Fruit fly (Drosophila melanogaster): Measurements from ENCODE around the gene Sras.

Gene Sras

dm6 chr3L:5563309-5564182, at the start of gene Sras, which contains the start of gene ScsbetaG:
Sras (plus strand) TSS chr3L:5563774.
ScsbetaG (minus strand) TSS chr3L:5563691.
- TF ChIP-seq esn (GFP tag; optimal IDR thresholded peaks at IDR 0.05) (peak; percentile 3), svp (GFP tag) (peak; percentile 75), Sox14 (GFP tag; optimal IDR thresholded peaks at IDR 0.05) (peak; percentile 45), CG4318 (GFP tag; optimal IDR thresholded peaks at IDR 0.05) (no peak), Sox102F (GFP tag; optimal IDR thresholded peaks at IDR 0.05) (no peak), fkh (GFP tag; optimal IDR thresholded peaks at IDR 0.05) (peak; percentile 69)

- no peak for TF ChIP-seq Sox14 (GFP tag; optimal IDR thresholded peaks at IDR 0.05)
- no peak for TF ChIP-seq fkh (GFP tag; optimal IDR thresholded peaks at IDR 0.05)
- TF ChIP-seq lz (GFP tag; optimal IDR thresholded peaks at IDR 0.05), result no peak
- no peak for TF ChIP-seq Sox102F (GFP tag; optimal IDR thresholded peaks at IDR 0.05)
- no peak for TF ChIP-seq CG6163 (GFP tag; IDR thresholded peaks at IDR 0.05)
These were observed 40.6 kb upstream of the Sras start for dm6 chr3L:5522904-5523428.

dm6 chr3L:5529241-5529640, 34.3 kb upstream of the Sras start, which contains the start of gene Lkr:
Lkr (minus strand) TSS chr3L:5529341.
- TF ChIP-seq Ets96B (tag; optimal IDR thresholded peaks at IDR 0.05), result no peak
- TF ChIP-seq CG31627 (GFP tag; optimal IDR thresholded peaks at IDR 0.05), result no peak
- no peak for TF ChIP-seq CG8319 (GFP tag; optimal IDR thresholded peaks at IDR 0.05)
- no peak for TF ChIP-seq pdm3 (GFP tag; optimal IDR thresholded peaks at IDR 0.05)
- TF ChIP-seq OdsH (GFP tag; optimal IDR thresholded peaks at IDR 0.05), result no peak
- TF ChIP-seq dsx (GFP tag; optimal IDR thresholded peaks at IDR 0.05; ENCODE audit: poor library complexity, severe bottlenecking), result no peak
- TF ChIP-seq salr (GFP tag; optimal IDR thresholded peaks at IDR 0.05), result no peak
- TF ChIP-seq esn (GFP tag; optimal IDR thresholded peaks at IDR 0.05), result no peak

- TF ChIP-seq ss (GFP tag; optimal IDR thresholded peaks at IDR 0.05) (no peak), Eip78C (GFP tag) (no peak), CG34406 (GFP tag; optimal IDR thresholded peaks at IDR 0.05) (no peak), CG1621 (tag; optimal IDR thresholded peaks at IDR 0.05) (no peak)
These were observed 29.3 kb upstream of the Sras start for dm6 chr3L:5534253-5534652.

- TF ChIP-seq Gug (GFP tag; IDR thresholded peaks at IDR 0.05) (no peak), Hr39 (GFP tag; optimal IDR thresholded peaks at IDR 0.05) (no peak), CG8632 (GFP tag; optimal IDR thresholded peaks at IDR 0.05) (no peak), CG9139 (GFP tag; optimal IDR thresholded peaks at IDR 0.05) (no peak), CG3919 (GFP tag; optimal IDR thresholded peaks at IDR 0.05) (no peak), net (GFP tag; optimal IDR thresholded peaks at IDR 0.05) (no peak), topi (GFP tag; optimal IDR thresholded peaks at IDR 0.05) (no peak), CG15336 (GFP tag; IDR thresholded peaks at IDR 0.05) (no peak), Ets21C (GFP tag; optimal IDR thresholded peaks at IDR 0.05) (no peak), CG34406 (GFP tag; optimal IDR thresholded peaks at IDR 0.05) (no peak), spab (GFP tag; optimal IDR thresholded peaks at IDR 0.05) (no peak), Sox102F (GFP tag; optimal IDR thresholded peaks at IDR 0.05) (no peak), svp (GFP tag) (no peak), Hr38 (GFP tag; optimal IDR thresholded peaks at IDR 0.05) (no peak), CG6163 (GFP tag; IDR thresholded peaks at IDR 0.05) (no peak), Eip93F (GFP tag; optimal IDR thresholded peaks at IDR 0.05) (no peak), Eip78C (GFP tag) (no peak), achi (GFP tag; optimal IDR thresholded peaks at IDR 0.05) (no peak), ss (GFP tag; optimal IDR thresholded peaks at IDR 0.05) (no peak), CG11294 (GFP tag; IDR thresholded peaks at IDR 0.05) (no peak)
These were observed 27.9 kb upstream of the Sras start, which contains the start of gene CG13285 for dm6 chr3L:5535659-5536058. CG13285 (minus strand) TSS chr3L:5535759.
